Fruit fly (Drosophila melanogaster) whole organism, embryonic: ENCODE measurements around the gene ebo.

Experiments used
- ATbp ChIP-seq: fragments of 200-800 bp; sonication (Bioruptor generic); optimal IDR thresholded peaks from 2 replicates; lab custom pipeline; 2017; ENCODE audit warnings: missing biosample characterization, mild to moderate bottlenecking, missing genetic modification characterization, missing genetic modification reagents
- Adf1 ChIP-seq: fragments of 200-800 bp; sonication (Bioruptor generic); IDR thresholded peaks from 2 replicates; pipeline ENCODE4 v1.3.6; 2022; ENCODE audit warnings: missing biosample characterization, missing genetic modification characterization
- BtbVII ChIP-seq: fragments of 200-800 bp; sonication (Bioruptor generic); optimal IDR thresholded peaks from 3 replicates; lab custom pipeline; 2017; ENCODE audit warnings: missing biosample characterization, mild to moderate bottlenecking, missing genetic modification characterization
- C15 ChIP-seq: fragments of 200-800 bp; sonication (Bioruptor generic); IDR thresholded peaks from 3 replicates; pipeline ENCODE4 v1.3.6; 2022; ENCODE audit warnings: missing biosample characterization, missing genetic modification characterization
- CG10565 ChIP-seq: fragments of 200-800 bp; sonication (Bioruptor generic); optimal IDR thresholded peaks from 3 replicates; lab custom pipeline; 2016; ENCODE audit warnings: missing biosample characterization, mild to moderate bottlenecking, missing genetic modification characterization
- CG10654 ChIP-seq: fragments of 200-800 bp; sonication (Bioruptor generic); optimal IDR thresholded peaks from 2 replicates; lab custom pipeline; 2016; ENCODE audit warnings: missing biosample characterization, missing genetic modification characterization
- CG11696 ChIP-seq: fragments of 200-800 bp; sonication (Bioruptor generic); IDR thresholded peaks from 2 replicates; pipeline ENCODE4 v1.3.6; 2022; ENCODE audit warnings: missing biosample characterization, missing genetic modification characterization
- CG12236 ChIP-seq: fragments of 200-800 bp; sonication (Bioruptor generic); optimal IDR thresholded peaks from 2 replicates; lab custom pipeline; 2016; ENCODE audit warnings: missing biosample characterization, missing genetic modification characterization
- CG13894 ChIP-seq: fragments of 200-800 bp; sonication (Bioruptor generic); optimal IDR thresholded peaks from 3 replicates; lab custom pipeline; 2018; ENCODE audit warnings: missing biosample characterization, mild to moderate bottlenecking, missing genetic modification characterization, moderate library complexity
- CG17359 ChIP-seq: fragments of 200-800 bp; sonication (Bioruptor generic); optimal IDR thresholded peaks from 3 replicates; lab custom pipeline; 2018; ENCODE audit warnings: missing biosample characterization, mild to moderate bottlenecking, missing genetic modification characterization, moderate library complexity
- CG17912 ChIP-seq: fragments of 200-800 bp; sonication (Bioruptor generic); optimal IDR thresholded peaks from 2 replicates; lab custom pipeline; 2018; ENCODE audit warnings: missing biosample characterization, mild to moderate bottlenecking, missing genetic modification characterization
- CG18011 ChIP-seq: fragments of 200-800 bp; sonication (Bioruptor generic); optimal IDR thresholded peaks from 2 replicates; lab custom pipeline; 2017; ENCODE audit warnings: missing biosample characterization, missing genetic modification characterization, mild to moderate bottlenecking, moderate library complexity, missing genotype
- CG30431 ChIP-seq: fragments of 200-800 bp; sonication (Bioruptor generic); optimal IDR thresholded peaks from 2 replicates; lab custom pipeline; 2017; ENCODE audit warnings: missing biosample characterization, missing genetic modification characterization
- CG31388 ChIP-seq: fragments of 200-800 bp; sonication (Bioruptor generic); optimal IDR thresholded peaks from 2 replicates; lab custom pipeline; 2016; ENCODE audit warnings: missing biosample characterization, missing genetic modification characterization
- CG33557 ChIP-seq: fragments of 200-800 bp; sonication (Bioruptor generic); optimal IDR thresholded peaks from 2 replicates; lab custom pipeline; 2019; ENCODE audit warnings: missing biosample characterization, mild to moderate bottlenecking, missing genetic modification characterization, moderate library complexity
- CG42726 ChIP-seq: fragments of 200-800 bp; sonication (Bioruptor generic); IDR thresholded peaks from 2 replicates; pipeline ENCODE4 v1.3.6; 2022; ENCODE audit warnings: missing biosample characterization, missing genetic modification characterization; ENCODE audit not compliant: partially characterized antibody
- CG4404 ChIP-seq: fragments of 200-800 bp; sonication (Bioruptor generic); IDR thresholded peaks from 2 replicates; pipeline ENCODE4 v1.3.6; 2022; ENCODE audit warnings: missing biosample characterization, missing genetic modification characterization
- CG6683 ChIP-seq: fragments of 200-800 bp; sonication (Bioruptor generic); optimal IDR thresholded peaks from 2 replicates; lab custom pipeline; 2017; ENCODE audit warnings: missing biosample characterization, mild to moderate bottlenecking, missing genetic modification characterization, missing genetic modification reagents
- CG8089 ChIP-seq: fragments of 200-800 bp; sonication (Bioruptor generic); optimal IDR thresholded peaks from 3 replicates; lab custom pipeline; 2016; ENCODE audit warnings: missing biosample characterization, missing genetic modification characterization
- CG8944 ChIP-seq: fragments of 200-800 bp; sonication (Bioruptor generic); optimal IDR thresholded peaks from 3 replicates; lab custom pipeline; 2016; ENCODE audit warnings: missing biosample characterization, missing genetic modification characterization
- CG9727 ChIP-seq: fragments of 200-800 bp; sonication (Bioruptor generic); optimal IDR thresholded peaks from 3 replicates; lab custom pipeline; 2017; ENCODE audit warnings: missing biosample characterization, mild to moderate bottlenecking, missing genetic modification characterization
- D ChIP-seq, 2 experiments: fragments of 200-800 bp in 1 of 2; fragments of >200 bp in 1 of 2; sonication (Bioruptor generic) in 1 of 2; optimal IDR thresholded peaks; 2 replicates in 1 of 2; 3 replicates in 1 of 2; lab custom pipeline; 2017; ENCODE audit warnings: mild to moderate bottlenecking in 1 of 2, missing biosample characterization in 1 of 2, missing genetic modification characterization in 1 of 2, missing genetic modification reagents in 1 of 2
- Dfd ChIP-seq, 2 experiments: fragments of >200 bp; optimal IDR thresholded peaks; 2 replicates each; lab custom pipeline; 2017; ENCODE audit warnings: missing biosample characterization in 2 of 2, missing genetic modification characterization in 2 of 2
- E2f2 ChIP-seq: fragments of 200-800 bp; sonication (Bioruptor generic); IDR thresholded peaks from 2 replicates; pipeline ENCODE4 v1.3.6; 2022; ENCODE audit warnings: missing biosample characterization, missing genetic modification characterization
- Elba2 ChIP-seq: fragments of 200-800 bp; sonication (Bioruptor generic); optimal IDR thresholded peaks from 3 replicates; lab custom pipeline; 2016; ENCODE audit warnings: missing biosample characterization, missing genetic modification characterization
- Gug ChIP-seq: fragments of 200-800 bp; sonication (Bioruptor generic); IDR thresholded peaks from 4 replicates; pipeline ENCODE4 v1.3.6; 2022; ENCODE audit warnings: missing biosample characterization, missing genetic modification characterization
- HLH54F ChIP-seq: fragments of 200-800 bp; sonication (Bioruptor generic); optimal IDR thresholded peaks from 3 replicates; lab custom pipeline; 2016; ENCODE audit warnings: missing biosample characterization, missing genetic modification characterization
- Med ChIP-seq: fragments of 200-800 bp; sonication (Bioruptor generic); peaks from one replicate; lab custom pipeline; 2016; ENCODE audit warnings: missing biosample characterization, missing genetic modification characterization, mild to moderate bottlenecking, inconsistent platforms, moderate library complexity
- Meics ChIP-seq: fragments of 200-800 bp; sonication (Bioruptor generic); optimal IDR thresholded peaks from 2 replicates; lab custom pipeline; 2017; ENCODE audit warnings: missing biosample characterization, mild to moderate bottlenecking, missing genetic modification characterization
- Trl ChIP-seq, 3 experiments: fragments of >200 bp in 2 of 3; fragments of 200-800 bp in 1 of 3; sonication (Bioruptor generic) in 1 of 3; optimal IDR thresholded peaks; 2 replicates in 1 of 3; 3 replicates in 2 of 3; lab custom pipeline; 2016 to 2017; ENCODE audit warnings: missing biosample characterization in 1 of 3, missing genetic modification characterization in 1 of 3
- Usf ChIP-seq: fragments of 200-800 bp; sonication (Bioruptor generic); optimal IDR thresholded peaks from 2 replicates; lab custom pipeline; 2017; ENCODE audit warnings: missing genotype, missing biosample characterization, missing genetic modification characterization
- chif ChIP-seq, 2 experiments: fragments of 200-800 bp; sonication (Bioruptor generic); optimal IDR thresholded peaks; 3 replicates each; lab custom pipeline; 2016; ENCODE audit warnings: missing biosample characterization in 2 of 2, missing genetic modification characterization in 2 of 2
- cwo ChIP-seq: fragments of 200-800 bp; sonication (Bioruptor generic); optimal IDR thresholded peaks from 3 replicates; lab custom pipeline; 2017; ENCODE audit warnings: missing biosample characterization, missing genetic modification characterization, mild to moderate bottlenecking, moderate library complexity, missing genetic modification reagents
- danr ChIP-seq: fragments of 200-800 bp; sonication (Bioruptor generic); IDR thresholded peaks from 2 replicates; pipeline ENCODE4 v1.3.6; 2022; ENCODE audit warnings: missing biosample characterization, missing genetic modification characterization
- exex ChIP-seq: fragments of 200-800 bp; sonication (Bioruptor generic); optimal IDR thresholded peaks from 4 replicates; lab custom pipeline; 2018; ENCODE audit warnings: missing biosample characterization, mild to moderate bottlenecking, missing genetic modification characterization, moderate library complexity
- eyg ChIP-seq: fragments of 200-800 bp; sonication (Bioruptor generic); optimal IDR thresholded peaks from 3 replicates; lab custom pipeline; 2016; ENCODE audit warnings: missing biosample characterization, missing genetic modification characterization
- ham ChIP-seq: fragments of 200-800 bp; sonication (Bioruptor generic); IDR thresholded peaks from 2 replicates; pipeline ENCODE4 v1.3.6; 2022; ENCODE audit warnings: missing biosample characterization, missing genetic modification characterization
- hbn ChIP-seq: fragments of 200-800 bp; sonication (Bioruptor generic); IDR thresholded peaks from 2 replicates; pipeline ENCODE4 v1.3.6; 2022; ENCODE audit warnings: missing biosample characterization, missing genetic modification characterization; ENCODE audit not compliant: partially characterized antibody
- hth ChIP-seq: fragments of >200 bp; optimal IDR thresholded peaks from 2 replicates; lab custom pipeline; 2017; ENCODE audit warnings: inconsistent platforms
- luna ChIP-seq: fragments of 200-800 bp; sonication (Bioruptor generic); optimal IDR thresholded peaks from 2 replicates; lab custom pipeline; 2016; ENCODE audit warnings: missing biosample characterization, missing genetic modification characterization
- pan ChIP-seq, 4 experiments: fragments of >200 bp in 3 of 4; fragments of 200-800 bp in 1 of 4; sonication (Bioruptor generic) in 1 of 4; optimal IDR thresholded peaks in 3 of 4; IDR thresholded peaks in 1 of 4; 2 replicates each; pipeline versions ENCODE4 v1.3.6 to Lab custom; 2017 to 2022; ENCODE audit warnings: missing biosample characterization in 2 of 4, missing genetic modification characterization in 2 of 4, mixed read lengths in 1 of 4
- ranshi ChIP-seq: fragments of 200-800 bp; sonication (Bioruptor generic); IDR thresholded peaks from 2 replicates; pipeline ENCODE4 v1.3.6; 2022; ENCODE audit warnings: missing biosample characterization, missing genetic modification characterization
- row ChIP-seq: fragments of 200-800 bp; sonication (Bioruptor generic); IDR thresholded peaks from 3 replicates; pipeline ENCODE4 v1.3.6; 2022; ENCODE audit warnings: missing biosample characterization, missing genetic modification characterization
- sr ChIP-seq: fragments of 200-800 bp; sonication (Bioruptor generic); IDR thresholded peaks from 3 replicates; pipeline ENCODE4 v1.3.6; 2022; ENCODE audit warnings: missing biosample characterization, missing genetic modification characterization
- ssp ChIP-seq: fragments of 200-800 bp; sonication (Bioruptor generic); IDR thresholded peaks from 2 replicates; pipeline ENCODE4 v1.3.6; 2022; ENCODE audit warnings: missing biosample characterization, missing genetic modification characterization
- tio ChIP-seq: fragments of 200-800 bp; sonication (Bioruptor generic); optimal IDR thresholded peaks from 2 replicates; lab custom pipeline; 2017; ENCODE audit warnings: missing biosample characterization, missing genetic modification characterization, inconsistent platforms
- vnd ChIP-seq: fragments of 200-800 bp; sonication (Bioruptor generic); IDR thresholded peaks from 3 replicates; pipeline ENCODE4 v1.3.6; 2022; ENCODE audit warnings: missing biosample characterization, missing genetic modification characterization; ENCODE audit not compliant: partially characterized antibody
- z ChIP-seq: fragments of 200-800 bp; sonication (Bioruptor generic); IDR thresholded peaks from 3 replicates; pipeline ENCODE4 v1.3.6; 2022; ENCODE audit warnings: missing biosample characterization, missing genetic modification characterization
- zen ChIP-seq: fragments of 200-800 bp; sonication (Bioruptor generic); optimal IDR thresholded peaks from 3 replicates; lab custom pipeline; 2018; ENCODE audit warnings: missing biosample characterization, mild to moderate bottlenecking, missing genetic modification characterization, moderate library complexity

ebo gene

dm6 chrX:499589-500041, 23.2 kb upstream of the ebo start (continued):
- TF ChIP-seq CG8944 (GFP tag; lab: Kevin White, UChicago) (peak; percentile 57), CG13894 (tag; lab: Kevin White, UChicago) (peak; percentile 90), luna (GFP tag; lab: Kevin White, UChicago) (peak; percentile 76), CG33557 (peak; percentile 34), D (optimal IDR thresholded peaks at IDR 0.05; lab: Kevin White, UChicago) (no peak), D (GFP tag; optimal IDR thresholded peaks at IDR 0.05; lab: Kevin White, UChicago) (peak; percentile 71), chif (GFP tag; optimal IDR thresholded peaks at IDR 0.05; lab: Kevin White, UChicago) (peak; percentile 51 to 71), CG42726 (GFP tag; lab: Robert Waterston, UW) (no peak), row (GFP tag; lab: Robert Waterston, UW) (peak; percentile 96), HLH54F (GFP tag; lab: Kevin White, UChicago) (peak; percentile 80), CG10654 (GFP tag; lab: Kevin White, UChicago) (peak; percentile 66), vnd (GFP tag; lab: Robert Waterston, UW) (0 out of 3 replicates have a peak, but pooled peaks have one; percentile 30), CG17359 (tag; lab: Kevin White, UChicago) (peak; percentile 80), CG8089 (GFP tag; lab: Kevin White, UChicago) (peak; percentile 71), CG10565 (GFP tag; lab: Kevin White, UChicago) (no peak), Med (GFP tag; lab: Kevin White, UChicago) (peak; percentile 98), CG17912 (GFP tag; lab: Kevin White, UChicago) (peak; percentile 40), CG31388 (GFP tag; lab: Kevin White, UChicago) (no peak), pan (optimal IDR thresholded peaks at IDR 0.05; lab: Kevin White, UChicago) (no peak), pan (GFP tag; optimal IDR thresholded peaks at IDR 0.05 in 1 of 2, IDR thresholded peaks at IDR 0.05 in 1 of 2) (peak in 1 of 2 experiments; percentile 74), CG18011 (peak; percentile 49), E2f2 (GFP tag; lab: Robert Waterston, UW) (peak; percentile 59; the same call in 1 of the 2 replicates), CG9727 (GFP tag; lab: Kevin White, UChicago) (peak; percentile 82), Adf1 (peak; percentile 96), exex (tag; lab: Kevin White, UChicago) (peak; percentile 69), CG6683 (GFP tag; lab: Kevin White, UChicago) (peak; percentile 80), Usf (GFP tag; lab: Kevin White, UChicago) (peak; percentile 58), cwo (GFP tag; lab: Kevin White, UChicago) (peak; percentile 88), Trl (optimal IDR thresholded peaks at IDR 0.05; lab: Kevin White, UChicago) (peak in 1 of 2 experiments; percentile 77), Trl (GFP tag; optimal IDR thresholded peaks at IDR 0.05; lab: Kevin White, UChicago) (peak; percentile 72), z (GFP tag; lab: Robert Waterston, UW) (no peak), danr (GFP tag; lab: Robert Waterston, UW) (peak; percentile 60; the same call in 1 of the 2 replicates), CG4404 (GFP tag; lab: Robert Waterston, UW) (peak; percentile 52; the same call in 1 of the 2 replicates), Elba2 (no peak), ssp (GFP tag; lab: Robert Waterston, UW) (no peak; the same call in 1 of the 2 replicates), ranshi (GFP tag; lab: Robert Waterston, UW) (peak; percentile 60), Dfd (GFP tag; optimal IDR thresholded peaks at IDR 0.05; lab: Kevin White, UChicago) (no peak), zen (tag; lab: Kevin White, UChicago) (peak; percentile 20), C15 (no peak), CG11696 (GFP tag; lab: Robert Waterston, UW) (0 out of 2 replicates have a peak, but pooled peaks have one; percentile 28), hth (lab: Kevin White, UChicago) (no peak), tio (GFP tag; lab: Kevin White, UChicago) (peak; percentile 64), Meics (GFP tag; lab: Kevin White, UChicago) (peak; percentile 92), CG30431 (peak; percentile 29), sr (GFP tag; lab: Robert Waterston, UW) (no peak), CG12236 (peak; percentile 61), Gug (GFP tag; lab: Robert Waterston, UW) (peak; percentile 37; the same call in 1 of the 4 replicates), BtbVII (GFP tag; lab: Kevin White, UChicago) (peak; percentile 90), eyg (peak; percentile 64), ATbp (GFP tag; lab: Kevin White, UChicago) (peak; percentile 85), hbn (GFP tag; lab: Robert Waterston, UW) (no peak), ham (GFP tag; lab: Robert Waterston, UW) (no peak)
